Fruit fly (Drosophila melanogaster): ENCODE measurements around the gene CG5245.

CG5245 gene

dm6 chr3R:12433764-12434163, 4.4 kb downstream of the CG5245 start, which contains the start of the genes Aos1 and Srlp (continued):
- TF ChIP-seq CG5953 (GFP tag; IDR thresholded peaks at IDR 0.05): no peak
- TF ChIP-seq lilli (GFP tag; optimal IDR thresholded peaks at IDR 0.05): peak; percentile 8
- peak; percentile 50; the same call in 1 of the 2 replicates for TF ChIP-seq Scr (GFP tag; IDR thresholded peaks at IDR 0.05; ENCODE audit: partially characterized antibody)
- peak; percentile 34 for TF ChIP-seq CG10209 (GFP tag; optimal IDR thresholded peaks at IDR 0.05)
- TF ChIP-seq lov (optimal IDR thresholded peaks at IDR 0.05): no peak
- no peak for TF ChIP-seq lov (GFP tag; IDR thresholded peaks at IDR 0.05)
- TF ChIP-seq CG7556 (GFP tag; optimal IDR thresholded peaks at IDR 0.05): peak; percentile 40
- TF ChIP-seq CG10959 (GFP tag; IDR thresholded peaks at IDR 0.05): no peak
- peak in 1 of 3 experiments; percentile 56 for TF ChIP-seq lola (GFP tag; optimal IDR thresholded peaks at IDR 0.05)
- TF ChIP-seq CG11695 (GFP tag; IDR thresholded peaks at IDR 0.05): no peak
- no peak for TF ChIP-seq Bdp1 (GFP tag; optimal IDR thresholded peaks at IDR 0.05)
- peak; percentile 63 for TF ChIP-seq CG5245 (GFP tag; optimal IDR thresholded peaks at IDR 0.05)
- no peak for TF ChIP-seq CG8281 (tag; optimal IDR thresholded peaks at IDR 0.05)
- peak; percentile 19 for TF ChIP-seq CG4820 (GFP tag; optimal IDR thresholded peaks at IDR 0.05)
- TF ChIP-seq HmgZ (tag; optimal IDR thresholded peaks at IDR 0.05): peak; percentile 51
- TF ChIP-seq kah (GFP tag; optimal IDR thresholded peaks at IDR 0.05): peak; percentile 27
- no peak for TF ChIP-seq z (GFP tag; IDR thresholded peaks at IDR 0.05)
- 0 out of 2 replicates have a peak, but pooled peaks have one; percentile 40 for TF ChIP-seq slbo (GFP tag; IDR thresholded peaks at IDR 0.05)
- peak; percentile 52 for TF ChIP-seq D19A (tag; optimal IDR thresholded peaks at IDR 0.05)
- TF ChIP-seq CG6813 (GFP tag; optimal IDR thresholded peaks at IDR 0.05): no peak
- no peak for TF ChIP-seq CG4730 (GFP tag; IDR thresholded peaks at IDR 0.05)
- peak; percentile 63 for TF ChIP-seq CG9797 (GFP tag; optimal IDR thresholded peaks at IDR 0.05)
- peak; percentile 63 for TF ChIP-seq CG13894 (tag; optimal IDR thresholded peaks at IDR 0.05)
- TF ChIP-seq wek (GFP tag; optimal IDR thresholded peaks at IDR 0.05): no peak
- TF ChIP-seq Oaz (GFP tag; IDR thresholded peaks at IDR 0.05): no peak
- no peak for TF ChIP-seq Jarid2 (GFP tag; optimal IDR thresholded peaks at IDR 0.05)
- peak; percentile 37 for TF ChIP-seq Elba2 (GFP tag; optimal IDR thresholded peaks at IDR 0.05)
- TF ChIP-seq CG12071 (GFP tag; optimal IDR thresholded peaks at IDR 0.05): no peak

DNA sequence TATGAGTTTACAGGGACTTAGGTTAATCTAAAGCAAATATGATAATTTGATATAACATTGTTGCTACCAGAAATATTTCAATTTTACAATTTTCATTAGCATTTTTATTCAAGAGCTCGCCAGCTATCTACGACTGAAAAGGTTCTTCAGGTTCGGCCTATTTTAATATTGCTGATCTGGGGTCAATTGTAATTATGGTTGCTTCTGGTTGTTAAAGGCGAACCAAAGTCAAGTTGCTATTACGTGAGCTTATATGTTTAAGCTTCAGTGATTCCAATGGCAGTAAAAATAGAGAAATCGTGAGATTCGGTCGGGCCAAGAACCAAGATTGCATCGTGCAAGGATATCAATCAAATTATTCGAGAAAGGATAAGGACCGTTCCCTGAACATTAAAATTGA, 6.6 kb downstream of the CG5245 start, which contains the start of gene Desat2:
Desat2 (plus strand) TSS at position 301 of the 400 bp plus-strand sequence.
- TF ChIP-seq CG2889 (GFP tag; IDR thresholded peaks at IDR 0.05) (no peak), p53 (GFP tag; optimal IDR thresholded peaks at IDR 0.05) (no peak), CG4328 (GFP tag; optimal IDR thresholded peaks at IDR 0.05) (no peak), CG30403 (GFP tag; optimal IDR thresholded peaks at IDR 0.05) (no peak), zen2 (GFP tag; IDR thresholded peaks at IDR 0.05; ENCODE audit: partially characterized antibody) (no peak)

DNA sequence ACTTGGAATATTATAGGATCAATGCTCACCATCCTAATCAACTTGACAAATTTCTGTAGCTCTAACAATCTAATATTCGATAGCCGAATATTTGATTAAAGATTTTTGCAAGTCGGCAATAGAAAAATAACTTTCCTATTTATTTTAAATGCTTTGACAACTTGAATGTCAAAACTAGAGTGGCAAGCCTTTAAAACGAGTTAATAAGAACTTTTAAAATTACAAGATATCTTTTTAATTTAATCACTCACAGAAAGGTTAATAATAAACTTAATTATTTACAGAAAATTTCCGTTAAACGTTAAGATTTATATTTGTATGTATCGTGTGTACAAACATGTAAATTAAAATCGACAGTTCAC, 9.7 kb downstream of the CG5245 start, which contains the start of the genes CG17207 and CG46427:
CG17207 (minus strand) TSS at position 101 of the 362 bp plus-strand sequence.
CG46427 (minus strand) TSS at position 101 of the 362 bp plus-strand sequence.
- TF ChIP-seq odd (GFP tag; optimal IDR thresholded peaks at IDR 0.05) (no peak), klu (GFP tag; IDR thresholded peaks at IDR 0.05) (no peak), CG16813 (GFP tag; IDR thresholded peaks at IDR 0.05; ENCODE audit: partially characterized antibody) (no peak), HLH3B (GFP tag; IDR thresholded peaks at IDR 0.05) (no peak), Deaf1 (tag; optimal IDR thresholded peaks at IDR 0.05) (no peak), BEAF-32 (GFP tag; optimal IDR thresholded peaks at IDR 0.05) (no peak), Mrtf (GFP tag; IDR thresholded peaks at IDR 0.05) (no peak), CG18011 (GFP tag; optimal IDR thresholded peaks at IDR 0.05) (no peak), Trl (optimal IDR thresholded peaks at IDR 0.05) (no peak), Trl (GFP tag; optimal IDR thresholded peaks at IDR 0.05) (no peak), CoRest (tag; optimal IDR thresholded peaks at IDR 0.05) (no peak), sqz (GFP tag; optimal IDR thresholded peaks at IDR 0.05) (no peak)

Data from whole organism, embryonic.